Worm (Caenorhabditis elegans) whole organism, midembryonic: Measurements from ENCODE around the gene W09G12.10.

Experiments
- T22C8.4 ChIP-seq: fragments of 200-800 bp; sonication (Bioruptor generic); IDR thresholded peaks from 2 replicates; pipeline ENCODE4 v1.3.6; 2022; ENCODE audit warnings: missing genetic modification characterization, missing compliant biosample characterization
- cog-1 ChIP-seq: sonication (generic microtip); optimal IDR thresholded peaks from 2 replicates; lab custom pipeline; 2016; ENCODE audit warnings: missing genetic modification characterization, missing compliant biosample characterization
- flt-1 ChIP-seq: fragments of 200-800 bp; sonication (Bioruptor generic); IDR thresholded peaks from 2 replicates; pipeline ENCODE4 v1.3.6; 2022; ENCODE audit warnings: missing genetic modification characterization, missing compliant biosample characterization
- klf-2 ChIP-seq: fragments of 200-800 bp; sonication (Bioruptor generic); conservative IDR thresholded peaks from 2 replicates; pipeline ENCODE4 v1.3.6; 2022; ENCODE audit warnings: missing genetic modification reagents, missing genetic modification characterization, missing compliant biosample characterization
- med-1 ChIP-seq: sonication (generic microtip); optimal IDR thresholded peaks from 2 replicates; lab custom pipeline; 2017; ENCODE audit warnings: missing genetic modification characterization, mild to moderate bottlenecking, missing compliant biosample characterization, antibody characterized with exemption, missing genetic modification reagents; ENCODE audit not compliant: insufficient read depth
- ref-1 ChIP-seq: fragments of 200-800 bp; sonication (Bioruptor generic); conservative IDR thresholded peaks from 2 replicates; pipeline ENCODE4 v1.3.6; 2022; ENCODE audit warnings: missing genetic modification reagents, missing genetic modification characterization, missing compliant biosample characterization
- tab-1 ChIP-seq: fragments of 200-800 bp; sonication (Bioruptor generic); IDR thresholded peaks from 2 replicates; pipeline ENCODE4 v1.3.6; 2022; ENCODE audit warnings: missing genetic modification characterization, missing compliant biosample characterization
- ztf-23 ChIP-seq: fragments of 200-800 bp; sonication (Bioruptor generic); IDR thresholded peaks from 2 replicates; pipeline ENCODE4 v1.3.6; 2022; ENCODE audit warnings: missing genetic modification reagents, missing genetic modification characterization, missing compliant biosample characterization
- ztf-29 ChIP-seq: fragments of 200-800 bp; sonication (Bioruptor generic); IDR thresholded peaks from 2 replicates; pipeline ENCODE4 v1.3.6; 2022; ENCODE audit warnings: missing genetic modification reagents, missing genetic modification characterization, missing compliant biosample characterization

W09G12.10 gene

ce11 chrIV:1228675-1229130 is 7.6 kb upstream of the W09G12.10 start, which contains the start of gene W09G12.7:
Gene W09G12.7, plus strand, starts transcription at chrIV:1229080.
- no peak for TF ChIP-seq ztf-23 (GFP tag; lab: Robert Waterston, UW)
- TF ChIP-seq T22C8.4 (GFP tag; lab: Robert Waterston, UW), result no peak
- no peak for TF ChIP-seq med-1
- TF ChIP-seq tab-1 (GFP tag; lab: Robert Waterston, UW), result no peak
- no peak for TF ChIP-seq ztf-29 (GFP tag; lab: Robert Waterston, UW)
- no peak for TF ChIP-seq klf-2 (GFP tag; lab: Robert Waterston, UW)
- TF ChIP-seq ref-1 (GFP tag; lab: Robert Waterston, UW), result no peak
- TF ChIP-seq cog-1 (tag; lab: Kevin White, UChicago), result no peak
- no peak for TF ChIP-seq flt-1

DNA sequence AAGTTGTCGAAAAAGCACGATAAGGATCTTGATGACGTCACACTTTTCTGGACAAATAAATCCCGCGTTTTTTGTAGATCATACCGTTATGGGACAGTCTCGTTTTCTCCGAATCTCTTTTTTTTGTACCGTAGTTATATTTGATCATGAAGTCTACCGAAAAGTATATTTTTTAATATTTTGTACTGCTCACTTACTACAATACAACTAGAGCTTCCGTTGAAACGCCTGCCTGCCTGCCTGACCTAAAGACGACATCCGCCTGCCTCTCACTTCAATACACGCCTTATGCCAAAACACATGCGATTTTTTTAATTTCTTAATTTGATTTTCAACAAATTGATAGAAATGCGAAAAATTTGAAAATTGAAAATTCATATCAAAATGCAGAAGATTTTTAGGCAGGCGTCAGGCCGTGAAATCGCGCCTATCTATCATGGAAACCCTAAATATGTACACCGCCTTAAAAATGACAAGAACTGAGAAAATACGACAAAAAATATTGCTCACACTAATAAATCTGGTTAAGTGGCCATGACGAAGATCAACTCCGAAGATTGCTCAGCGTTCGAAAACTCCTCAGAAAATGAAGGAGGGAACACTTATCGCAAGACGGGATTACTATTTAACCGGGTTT is 4.6 kb upstream of the W09G12.10 start, which contains the start of gene W09G12.8:
TSS of gene W09G12.8 (plus strand) at position 587 of the 637 bp plus-strand sequence.
- no peak for TF ChIP-seq med-1
- no peak for TF ChIP-seq T22C8.4 (GFP tag; lab: Robert Waterston, UW)
- TF ChIP-seq ref-1 (GFP tag; lab: Robert Waterston, UW), result no peak
- no peak for TF ChIP-seq flt-1
- TF ChIP-seq ztf-29 (GFP tag; lab: Robert Waterston, UW), result no peak
- no peak for TF ChIP-seq cog-1 (tag; lab: Kevin White, UChicago)
- no peak for TF ChIP-seq tab-1 (GFP tag; lab: Robert Waterston, UW)
- TF ChIP-seq klf-2 (GFP tag; lab: Robert Waterston, UW), result no peak
- TF ChIP-seq ztf-23 (GFP tag; lab: Robert Waterston, UW), result no peak

- TF ChIP-seq flt-1 (no peak), ref-1 (GFP tag; lab: Robert Waterston, UW) (no peak), tab-1 (GFP tag; lab: Robert Waterston, UW) (no peak), T22C8.4 (GFP tag; lab: Robert Waterston, UW) (no peak), ztf-23 (GFP tag; lab: Robert Waterston, UW) (no peak), klf-2 (GFP tag; lab: Robert Waterston, UW) (no peak), cog-1 (tag; lab: Kevin White, UChicago) (no peak), med-1 (no peak)
Measured at ce11 chrIV:1224781-1225180, 3.7 kb upstream of the W09G12.10 start.

DNA sequence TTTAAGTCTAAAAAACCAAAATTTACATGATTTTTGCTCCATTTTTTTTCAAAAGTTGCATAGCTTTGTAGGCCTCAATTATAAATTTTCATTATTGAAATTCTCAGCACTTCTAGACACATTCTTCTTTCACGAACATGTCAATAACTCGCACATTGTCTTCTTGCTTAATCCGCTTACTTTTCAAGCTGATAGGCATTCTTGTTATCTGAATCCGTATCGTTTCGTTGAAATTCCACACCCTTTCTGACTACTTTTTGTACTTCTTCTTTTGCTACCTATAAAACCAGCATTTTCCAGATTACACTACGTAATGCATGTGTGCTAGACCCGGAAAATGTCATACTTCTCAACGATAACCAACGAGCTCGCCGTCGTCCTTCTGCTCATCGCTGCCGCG is 4.8 kb downstream of the W09G12.10 start, which contains the start of gene W09G12.9:
TSS of gene W09G12.9 (plus strand) at position 301 of the 400 bp plus-strand sequence.
- TF ChIP-seq flt-1 (no peak), ref-1 (GFP tag; lab: Robert Waterston, UW) (no peak), ztf-23 (GFP tag; lab: Robert Waterston, UW) (no peak), cog-1 (tag; lab: Kevin White, UChicago) (no peak), med-1 (no peak), T22C8.4 (GFP tag; lab: Robert Waterston, UW) (no peak), klf-2 (GFP tag; lab: Robert Waterston, UW) (no peak), tab-1 (GFP tag; lab: Robert Waterston, UW) (no peak), ztf-29 (GFP tag; lab: Robert Waterston, UW) (no peak)

DNA sequence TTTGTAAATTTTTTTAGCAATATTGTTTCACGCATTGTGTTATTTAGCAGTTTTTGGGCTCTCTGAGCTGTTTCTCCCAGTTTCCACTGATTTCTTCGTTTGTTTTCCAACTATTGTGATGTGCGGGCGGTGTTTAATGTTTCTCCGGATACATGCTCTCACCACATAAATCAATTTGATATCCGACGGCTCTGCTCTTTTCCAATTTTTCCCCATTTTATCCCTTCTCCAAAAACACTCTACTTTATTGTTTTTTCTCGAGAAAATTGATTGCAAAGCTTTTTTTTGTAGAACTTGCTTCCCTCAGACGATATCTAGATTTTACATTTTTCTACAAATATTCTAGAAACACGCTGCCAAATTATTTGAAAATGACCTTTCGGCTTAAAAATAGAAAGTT is 5.6 kb downstream of the W09G12.10 start:
- TF ChIP-seq ztf-23 (GFP tag; lab: Robert Waterston, UW), result no peak
- TF ChIP-seq tab-1 (GFP tag; lab: Robert Waterston, UW), result no peak
- TF ChIP-seq ref-1 (GFP tag; lab: Robert Waterston, UW), result no peak
- TF ChIP-seq cog-1 (tag; lab: Kevin White, UChicago), result no peak
- TF ChIP-seq T22C8.4 (GFP tag; lab: Robert Waterston, UW), result no peak
- TF ChIP-seq med-1, result no peak
- TF ChIP-seq ztf-29 (GFP tag; lab: Robert Waterston, UW), result no peak
- TF ChIP-seq flt-1, result no peak
- TF ChIP-seq klf-2 (GFP tag; lab: Robert Waterston, UW), result no peak

DNA sequence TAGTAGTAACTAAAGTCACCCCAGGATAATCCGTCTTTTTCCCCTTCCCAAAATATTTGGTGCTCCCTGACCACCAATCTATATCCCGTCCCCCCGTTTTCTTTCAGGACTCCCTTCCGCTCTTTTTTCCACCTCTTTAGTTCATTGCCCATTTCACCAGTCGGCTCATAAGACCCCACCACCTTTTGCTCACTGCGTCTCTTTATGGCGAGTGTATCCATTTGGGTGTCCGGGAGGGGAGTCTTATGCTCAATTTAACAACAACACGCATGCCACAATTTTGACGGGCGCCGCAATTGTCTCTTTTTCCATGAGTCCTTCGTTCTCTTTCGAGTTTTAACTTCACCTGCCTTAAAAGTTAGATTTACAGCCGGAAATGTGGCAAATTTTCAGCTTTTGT is 7.9 kb downstream of the W09G12.10 start:
- no peak for TF ChIP-seq med-1
- no peak for TF ChIP-seq cog-1 (tag; lab: Kevin White, UChicago)
- no peak for TF ChIP-seq klf-2 (GFP tag; lab: Robert Waterston, UW)
- TF ChIP-seq tab-1 (GFP tag; lab: Robert Waterston, UW), result no peak
- TF ChIP-seq ztf-29 (GFP tag; lab: Robert Waterston, UW), result no peak
- TF ChIP-seq T22C8.4 (GFP tag; lab: Robert Waterston, UW), result no peak
- TF ChIP-seq ref-1 (GFP tag; lab: Robert Waterston, UW), result no peak
- TF ChIP-seq flt-1, result no peak
- TF ChIP-seq ztf-23 (GFP tag; lab: Robert Waterston, UW), result no peak

DNA sequence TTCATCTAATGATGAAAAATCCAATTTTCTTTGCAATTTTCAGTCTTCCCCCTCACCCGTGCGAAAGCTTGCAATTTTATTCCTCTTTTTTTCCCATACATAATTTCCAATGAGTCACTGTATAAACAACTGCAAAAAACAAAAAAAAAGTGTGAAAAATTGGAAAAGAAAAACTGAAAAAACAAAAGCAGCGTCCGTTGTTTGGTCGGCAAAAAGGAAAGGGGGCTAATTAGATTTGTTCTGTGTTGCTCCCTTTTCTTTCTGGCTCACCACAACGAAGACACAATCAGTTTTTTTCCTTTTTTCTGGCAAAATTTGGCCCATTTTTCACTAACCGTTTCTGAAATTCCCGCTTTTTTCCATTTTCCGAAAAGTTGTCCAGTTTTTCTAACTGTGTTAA is 8.7 kb downstream of the W09G12.10 start:
- TF ChIP-seq ref-1 (GFP tag; lab: Robert Waterston, UW), result no peak
- no peak for TF ChIP-seq T22C8.4 (GFP tag; lab: Robert Waterston, UW)
- no peak for TF ChIP-seq ztf-29 (GFP tag; lab: Robert Waterston, UW)
- TF ChIP-seq flt-1, result no peak
- no peak for TF ChIP-seq cog-1 (tag; lab: Kevin White, UChicago)
- no peak for TF ChIP-seq med-1
- TF ChIP-seq ztf-23 (GFP tag; lab: Robert Waterston, UW), result no peak
- no peak for TF ChIP-seq tab-1 (GFP tag; lab: Robert Waterston, UW)
- TF ChIP-seq klf-2 (GFP tag; lab: Robert Waterston, UW), result no peak

DNA sequence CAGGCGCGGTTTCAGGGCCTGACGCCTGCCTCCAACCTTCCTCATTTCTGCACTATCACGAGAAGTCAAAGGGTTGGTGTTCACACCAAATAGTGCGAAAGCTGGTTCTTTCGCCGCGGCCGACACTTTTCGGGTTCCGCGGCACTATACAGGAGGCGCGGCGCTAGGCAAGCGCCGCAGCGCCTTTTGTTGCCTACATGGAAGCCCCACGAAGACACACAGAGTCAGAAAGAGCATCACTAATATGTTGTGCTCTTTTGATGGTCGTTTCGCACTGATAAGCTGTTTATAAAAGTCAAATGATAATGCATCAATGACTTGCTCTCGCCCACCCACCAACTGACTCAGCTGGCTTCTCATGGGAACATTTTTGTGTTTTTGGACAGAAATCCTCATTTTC is 9.2 kb downstream of the W09G12.10 start:
- no peak for TF ChIP-seq klf-2 (GFP tag; lab: Robert Waterston, UW)
- no peak for TF ChIP-seq ztf-23 (GFP tag; lab: Robert Waterston, UW)
- TF ChIP-seq T22C8.4 (GFP tag; lab: Robert Waterston, UW), result no peak
- TF ChIP-seq ztf-29 (GFP tag; lab: Robert Waterston, UW), result no peak
- TF ChIP-seq cog-1 (tag; lab: Kevin White, UChicago), result no peak
- TF ChIP-seq med-1, result no peak
- no peak for TF ChIP-seq ref-1 (GFP tag; lab: Robert Waterston, UW)
- TF ChIP-seq tab-1 (GFP tag; lab: Robert Waterston, UW), result no peak

- TF ChIP-seq flt-1, result no peak
Measured at ce11 chrIV:1209813-1210212, 11.3 kb downstream of the W09G12.10 start.
